Worm (Caenorhabditis elegans): ENCODE results near the gene srj-15.

DNA sequence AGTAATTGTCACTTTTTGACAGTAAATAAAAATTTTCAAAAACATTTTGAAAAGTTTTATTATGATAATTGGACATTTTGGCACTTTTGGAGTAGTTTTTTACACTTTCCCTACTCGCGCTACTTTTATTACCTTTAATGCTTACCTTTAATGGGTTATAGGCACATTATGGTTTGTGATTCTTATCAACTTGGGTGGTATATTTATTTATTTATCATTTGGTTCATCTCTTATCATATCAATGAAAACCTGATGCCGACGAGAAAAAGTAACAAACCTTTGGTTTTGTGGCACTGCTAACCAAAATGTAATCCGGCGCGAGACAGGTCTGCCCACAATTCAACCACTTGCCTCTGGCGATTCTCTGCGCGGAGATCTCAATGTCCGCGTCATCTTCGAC lies 33.7 kb upstream of the srj-15 start:
- TF ChIP-seq him-1 (tag; optimal IDR thresholded peaks at IDR 0.05) (no peak), W03F9.2 (tag; optimal IDR thresholded peaks at IDR 0.05) (no peak), dao-5 (tag; optimal IDR thresholded peaks at IDR 0.05) (no peak)

Measured in whole organism, L4/young adult.